Fruit fly (Drosophila melanogaster) whole organism, embryonic: ENCODE results near the gene CG10376.

ENCODE experiments used
- ATbp ChIP-seq: fragments of 200-800 bp; sonication (Bioruptor generic); optimal IDR thresholded peaks from 2 replicates; lab custom pipeline; 2017; ENCODE audit warnings: missing biosample characterization, mild to moderate bottlenecking, missing genetic modification characterization, missing genetic modification reagents
- Atf6 ChIP-seq: fragments of 200-800 bp; sonication (Bioruptor generic); IDR thresholded peaks from 2 replicates; pipeline ENCODE4 v1.3.6; 2022; ENCODE audit warnings: missing biosample characterization, missing genetic modification characterization
- CG10654 ChIP-seq: fragments of 200-800 bp; sonication (Bioruptor generic); optimal IDR thresholded peaks from 2 replicates; lab custom pipeline; 2016; ENCODE audit warnings: missing biosample characterization, missing genetic modification characterization
- CG11695 ChIP-seq: fragments of 200-800 bp; sonication (Bioruptor generic); IDR thresholded peaks from 3 replicates; pipeline ENCODE4 v1.3.6; 2022; ENCODE audit warnings: missing biosample characterization, missing genetic modification characterization
- CG11696 ChIP-seq: fragments of 200-800 bp; sonication (Bioruptor generic); IDR thresholded peaks from 2 replicates; pipeline ENCODE4 v1.3.6; 2022; ENCODE audit warnings: missing biosample characterization, missing genetic modification characterization
- CG12219 ChIP-seq: fragments of 200-800 bp; sonication (Bioruptor generic); optimal IDR thresholded peaks from 3 replicates; lab custom pipeline; 2018; ENCODE audit warnings: missing biosample characterization, mild to moderate bottlenecking, missing genetic modification characterization
- CG12391 ChIP-seq: fragments of 200-800 bp; sonication (Bioruptor generic); optimal IDR thresholded peaks from 3 replicates; lab custom pipeline; 2018; ENCODE audit warnings: missing biosample characterization, mild to moderate bottlenecking, missing genetic modification characterization, moderate library complexity
- CG13424 ChIP-seq: fragments of 200-800 bp; sonication (Bioruptor generic); optimal IDR thresholded peaks from 2 replicates; lab custom pipeline; 2019; ENCODE audit warnings: missing biosample characterization, mild to moderate bottlenecking, missing genetic modification characterization, moderate library complexity
- CG13775 ChIP-seq: fragments of 200-800 bp; sonication (Bioruptor generic); optimal IDR thresholded peaks from 3 replicates; lab custom pipeline; 2017; ENCODE audit warnings: missing biosample characterization, mild to moderate bottlenecking, missing genetic modification characterization
- CG14014 ChIP-seq: fragments of 200-800 bp; sonication (Bioruptor generic); IDR thresholded peaks from 2 replicates; pipeline ENCODE4 v1.3.6; 2022; ENCODE audit warnings: missing biosample characterization, missing genetic modification characterization
- CG15269 ChIP-seq: fragments of 200-800 bp; sonication (Bioruptor generic); optimal IDR thresholded peaks from 2 replicates; lab custom pipeline; 2018; ENCODE audit warnings: missing biosample characterization, mild to moderate bottlenecking, missing genetic modification characterization, moderate library complexity
- CG17359 ChIP-seq: fragments of 200-800 bp; sonication (Bioruptor generic); optimal IDR thresholded peaks from 3 replicates; lab custom pipeline; 2018; ENCODE audit warnings: missing biosample characterization, mild to moderate bottlenecking, missing genetic modification characterization, moderate library complexity
- CG18599 ChIP-seq: fragments of 200-800 bp; sonication (Bioruptor generic); optimal IDR thresholded peaks from 3 replicates; lab custom pipeline; 2017; ENCODE audit warnings: missing biosample characterization, missing genetic modification characterization, mild to moderate bottlenecking, moderate library complexity, missing genetic modification reagents
- CG31224 ChIP-seq: fragments of 200-800 bp; sonication (Bioruptor generic); IDR thresholded peaks from 2 replicates; pipeline ENCODE4 v1.3.6; 2022; ENCODE audit warnings: missing biosample characterization, missing genetic modification characterization
- CG3847 ChIP-seq: fragments of 200-800 bp; sonication (Bioruptor generic); IDR thresholded peaks from 2 replicates; pipeline ENCODE4 v1.3.6; 2022; ENCODE audit warnings: missing biosample characterization, missing genetic modification characterization
- CG4730 ChIP-seq: fragments of 200-800 bp; sonication (Bioruptor generic); IDR thresholded peaks from 2 replicates; pipeline ENCODE4 v1.3.6; 2022; ENCODE audit warnings: missing biosample characterization, missing genetic modification characterization
- CG4820 ChIP-seq: fragments of 200-800 bp; sonication (Bioruptor generic); optimal IDR thresholded peaks from 3 replicates; lab custom pipeline; 2016; ENCODE audit warnings: missing biosample characterization, missing genetic modification characterization
- CG6683 ChIP-seq: fragments of 200-800 bp; sonication (Bioruptor generic); optimal IDR thresholded peaks from 2 replicates; lab custom pipeline; 2017; ENCODE audit warnings: missing biosample characterization, mild to moderate bottlenecking, missing genetic modification characterization, missing genetic modification reagents
- CG7372 ChIP-seq: fragments of 200-800 bp; sonication (Bioruptor generic); IDR thresholded peaks from 2 replicates; pipeline ENCODE4 v1.3.6; 2022; ENCODE audit warnings: missing biosample characterization, missing genetic modification characterization
- CG7839 ChIP-seq: fragments of 200-800 bp; sonication (Bioruptor generic); optimal IDR thresholded peaks from 3 replicates; lab custom pipeline; 2018; ENCODE audit warnings: missing biosample characterization, mild to moderate bottlenecking, missing genetic modification characterization, moderate library complexity
- CG7963 ChIP-seq: fragments of 200-800 bp; sonication (Bioruptor generic); IDR thresholded peaks from 3 replicates; pipeline ENCODE4 v1.3.6; 2022; ENCODE audit warnings: missing biosample characterization, missing genetic modification characterization; ENCODE audit not compliant: partially characterized antibody
- CG9797 ChIP-seq: fragments of 200-800 bp; sonication (Bioruptor generic); optimal IDR thresholded peaks from 3 replicates; lab custom pipeline; 2018; ENCODE audit warnings: missing biosample characterization, mild to moderate bottlenecking, missing genetic modification characterization
- D19B ChIP-seq: fragments of 200-800 bp; sonication (Bioruptor generic); optimal IDR thresholded peaks from 2 replicates; lab custom pipeline; 2017; ENCODE audit warnings: missing biosample characterization, mild to moderate bottlenecking, missing genetic modification characterization
- E2f2 ChIP-seq: fragments of 200-800 bp; sonication (Bioruptor generic); IDR thresholded peaks from 2 replicates; pipeline ENCODE4 v1.3.6; 2022; ENCODE audit warnings: missing biosample characterization, missing genetic modification characterization
- HHEX ChIP-seq: fragments of 200-800 bp; sonication (Bioruptor generic); optimal IDR thresholded peaks from 3 replicates; lab custom pipeline; 2017; ENCODE audit warnings: missing biosample characterization, mild to moderate bottlenecking, missing genetic modification characterization, missing genetic modification reagents
- Hr51 ChIP-seq, 2 experiments: fragments of 200-800 bp; sonication (Bioruptor generic); optimal IDR thresholded peaks; 2 replicates in 1 of 2; 3 replicates in 1 of 2; lab custom pipeline; 2016 to 2018; ENCODE audit warnings: missing biosample characterization in 2 of 2, missing genetic modification characterization in 2 of 2, mild to moderate bottlenecking in 1 of 2, moderate library complexity in 1 of 2
- Hsf ChIP-seq: fragments of 200-800 bp; sonication (Bioruptor generic); optimal IDR thresholded peaks from 3 replicates; lab custom pipeline; 2016; ENCODE audit warnings: missing biosample characterization, missing genetic modification characterization
- Med ChIP-seq: fragments of 200-800 bp; sonication (Bioruptor generic); peaks from one replicate; lab custom pipeline; 2016; ENCODE audit warnings: missing biosample characterization, missing genetic modification characterization, mild to moderate bottlenecking, inconsistent platforms, moderate library complexity
- NC2β ChIP-seq: fragments of 200-800 bp; sonication (Bioruptor generic); optimal IDR thresholded peaks from 2 replicates; lab custom pipeline; 2016; ENCODE audit warnings: missing biosample characterization, missing genetic modification characterization
- Ptx1 ChIP-seq: fragments of 200-800 bp; sonication (Bioruptor generic); IDR thresholded peaks from 2 replicates; pipeline ENCODE4 v1.3.6; 2022; ENCODE audit warnings: missing biosample characterization, missing genetic modification characterization
- Rfx ChIP-seq: fragments of 200-800 bp; sonication (Bioruptor generic); IDR thresholded peaks from 2 replicates; pipeline ENCODE4 v1.3.6; 2022; ENCODE audit warnings: missing biosample characterization, missing genetic modification characterization
- Side ChIP-seq: fragments of 200-800 bp; sonication (Bioruptor generic); optimal IDR thresholded peaks from 2 replicates; lab custom pipeline; 2016; ENCODE audit warnings: missing biosample characterization, missing genetic modification characterization
- Six4 ChIP-seq: fragments of 200-800 bp; sonication (Bioruptor generic); optimal IDR thresholded peaks from 2 replicates; lab custom pipeline; 2016; ENCODE audit warnings: missing biosample characterization, missing genetic modification characterization
- Xrp1 ChIP-seq: fragments of 200-800 bp; sonication (Bioruptor generic); IDR thresholded peaks from 2 replicates; pipeline ENCODE4 v1.3.6; 2022; ENCODE audit warnings: missing biosample characterization, missing genetic modification characterization
- al ChIP-seq: fragments of 200-800 bp; sonication (Bioruptor generic); IDR thresholded peaks from 2 replicates; pipeline ENCODE4 v1.3.6; 2022; ENCODE audit warnings: missing biosample characterization, missing genetic modification characterization
- ara ChIP-seq: fragments of 200-800 bp; sonication (Bioruptor generic); IDR thresholded peaks from 2 replicates; pipeline ENCODE4 v1.3.6; 2022; ENCODE audit warnings: missing biosample characterization, missing genetic modification characterization
- az2 ChIP-seq: fragments of 200-800 bp; sonication (Bioruptor generic); optimal IDR thresholded peaks from 3 replicates; lab custom pipeline; 2016; ENCODE audit warnings: missing biosample characterization, missing genetic modification characterization
- bab2 ChIP-seq: fragments of 200-800 bp; sonication (Bioruptor generic); optimal IDR thresholded peaks from 2 replicates; lab custom pipeline; 2016; ENCODE audit warnings: missing biosample characterization, missing genetic modification characterization
- bsh ChIP-seq, 2 experiments: fragments of 200-800 bp; sonication (Bioruptor generic); optimal IDR thresholded peaks; 2 replicates each; lab custom pipeline; 2017 to 2018; ENCODE audit warnings: mild to moderate bottlenecking in 2 of 2, missing biosample characterization in 2 of 2, missing genetic modification characterization in 2 of 2, moderate library complexity in 1 of 2
- dmrt11E ChIP-seq: fragments of 200-800 bp; sonication (Bioruptor generic); optimal IDR thresholded peaks from 3 replicates; lab custom pipeline; 2018; ENCODE audit warnings: missing biosample characterization, mild to moderate bottlenecking, missing genetic modification characterization, moderate library complexity
- dmrt99B ChIP-seq: fragments of 200-800 bp; sonication (Bioruptor generic); optimal IDR thresholded peaks from 2 replicates; lab custom pipeline; 2018; ENCODE audit warnings: missing biosample characterization, mild to moderate bottlenecking, missing genetic modification characterization, moderate library complexity
- ftz-f1 ChIP-seq: fragments of 200-800 bp; sonication (Bioruptor generic); optimal IDR thresholded peaks from 2 replicates; lab custom pipeline; 2016; ENCODE audit warnings: missing biosample characterization, missing genetic modification characterization
- gem ChIP-seq: fragments of 200-800 bp; sonication (Bioruptor generic); optimal IDR thresholded peaks from 2 replicates; lab custom pipeline; 2019; ENCODE audit warnings: missing biosample characterization, mild to moderate bottlenecking, missing genetic modification characterization, moderate library complexity
- phol ChIP-seq: fragments of 200-800 bp; sonication (Bioruptor generic); optimal IDR thresholded peaks from 3 replicates; lab custom pipeline; 2018; ENCODE audit warnings: missing biosample characterization, mild to moderate bottlenecking, missing genetic modification characterization, moderate library complexity
- row ChIP-seq: fragments of 200-800 bp; sonication (Bioruptor generic); IDR thresholded peaks from 3 replicates; pipeline ENCODE4 v1.3.6; 2022; ENCODE audit warnings: missing biosample characterization, missing genetic modification characterization
- salm ChIP-seq: fragments of 200-800 bp; sonication (Bioruptor generic); optimal IDR thresholded peaks from 2 replicates; lab custom pipeline; 2018; ENCODE audit warnings: missing biosample characterization, mild to moderate bottlenecking, missing genetic modification characterization
- sisA ChIP-seq: fragments of 200-800 bp; sonication (Bioruptor generic); IDR thresholded peaks from 2 replicates; pipeline ENCODE4 v1.3.6; 2022; ENCODE audit warnings: missing biosample characterization, missing genetic modification characterization
- sob ChIP-seq: fragments of 200-800 bp; sonication (Bioruptor generic); IDR thresholded peaks from 2 replicates; pipeline ENCODE4 v1.3.6; 2022; ENCODE audit warnings: missing biosample characterization, missing genetic modification characterization
- ttk ChIP-seq: fragments of 200-800 bp; sonication (Bioruptor generic); IDR thresholded peaks from 2 replicates; pipeline ENCODE4 v2.1.2; 2022; ENCODE audit warnings: missing biosample characterization, missing genetic modification characterization
- twi ChIP-seq: fragments of 200-800 bp; optimal IDR thresholded peaks from 2 replicates; lab custom pipeline; 2019; ENCODE audit warnings: missing biosample characterization, mild to moderate bottlenecking, missing genetic modification characterization, moderate library complexity

The CG10376 gene

DNA sequence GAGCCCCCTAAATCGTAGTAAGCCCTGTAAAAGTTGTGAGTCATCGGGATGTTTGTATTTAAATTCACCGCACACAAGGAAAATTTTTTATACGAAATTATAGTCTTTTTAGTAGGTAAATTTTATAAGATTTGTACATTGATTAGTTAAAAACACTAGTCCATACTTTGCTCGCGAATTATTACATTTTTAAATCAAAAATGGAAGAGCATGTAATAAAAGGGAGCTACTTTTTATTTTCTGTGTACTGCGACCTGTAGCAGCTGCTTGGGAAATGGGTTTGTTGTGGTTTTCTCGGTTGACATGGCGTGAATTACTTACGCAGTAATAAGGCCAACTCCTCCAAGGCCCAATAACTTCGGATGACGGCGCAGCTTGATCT is 8.2 kb downstream of the CG10376 start (continued):
- TF ChIP-seq CG11695 (GFP tag; lab: Robert Waterston, UW) (peak; percentile 62), Ptx1 (GFP tag; lab: Robert Waterston, UW) (peak; percentile 69), CG31224 (peak; percentile 9; the same call in 1 of the 2 replicates), Six4 (GFP tag; lab: Kevin White, UChicago) (no peak), salm (tag; lab: Kevin White, UChicago) (no peak), CG4730 (peak; percentile 14; the same call in 1 of the 2 replicates), Xrp1 (GFP tag; lab: Robert Waterston, UW) (peak; percentile 55), dmrt99B (tag; lab: Kevin White, UChicago) (peak; percentile 41), CG14014 (GFP tag; lab: Robert Waterston, UW) (peak; percentile 37; the same call in 1 of the 2 replicates), Hsf (GFP tag; lab: Kevin White, UChicago) (peak; percentile 31), CG12391 (tag; lab: Kevin White, UChicago) (peak; percentile 40), row (peak; percentile 55), az2 (GFP tag; lab: Kevin White, UChicago) (peak; percentile 48), sob (GFP tag; lab: Robert Waterston, UW) (peak; percentile 35), ATbp (GFP tag; lab: Kevin White, UChicago) (peak; percentile 43), CG15269 (tag; lab: Kevin White, UChicago) (peak; percentile 3), Med (GFP tag; lab: Kevin White, UChicago) (peak; percentile 88), dmrt11E (tag; lab: Kevin White, UChicago) (peak; percentile 18), CG11696 (GFP tag; lab: Robert Waterston, UW) (peak; percentile 27; the same call in 1 of the 2 replicates), phol (tag; lab: Kevin White, UChicago) (peak; percentile 19), bsh (GFP tag; optimal IDR thresholded peaks at IDR 0.05; lab: Kevin White, UChicago) (peak in 1 of 2 experiments; percentile 68), sisA (GFP tag; lab: Robert Waterston, UW) (peak; percentile 36; the same call in 1 of the 2 replicates), HHEX (GFP tag; lab: Kevin White, UChicago) (no peak), CG7839 (tag; lab: Kevin White, UChicago) (peak; percentile 33), CG13424 (peak; percentile 46), E2f2 (no peak), CG10654 (GFP tag; lab: Kevin White, UChicago) (no peak), CG3847 (GFP tag; lab: Robert Waterston, UW) (peak; percentile 40), CG6683 (GFP tag; lab: Kevin White, UChicago) (no peak), CG4820 (GFP tag; lab: Kevin White, UChicago) (peak; percentile 20), CG17359 (tag; lab: Kevin White, UChicago) (peak; percentile 10), bab2 (GFP tag; lab: Kevin White, UChicago) (peak; percentile 6), twi (tag; lab: Kevin White, UChicago) (no peak), CG7372 (GFP tag; lab: Robert Waterston, UW) (peak; percentile 57; the same call in 1 of the 2 replicates), al (GFP tag; lab: Robert Waterston, UW) (0 out of 2 replicates have a peak, but pooled peaks have one; percentile 26), Atf6 (GFP tag; lab: Robert Waterston, UW) (peak; percentile 56), ara (peak; percentile 33; the same call in 1 of the 2 replicates), D19B (GFP tag; lab: Kevin White, UChicago) (no peak), ttk (GFP tag; lab: Robert Waterston, UW) (peak; percentile 34; the same call in 1 of the 2 replicates), CG12219 (GFP tag; lab: Kevin White, UChicago) (peak; percentile 10), CG18599 (GFP tag; lab: Kevin White, UChicago) (no peak), Side (GFP tag; lab: Kevin White, UChicago) (no peak), Rfx (GFP tag; lab: Robert Waterston, UW) (peak; percentile 80), CG9797 (GFP tag; lab: Kevin White, UChicago) (no peak), CG13775 (GFP tag; lab: Kevin White, UChicago) (peak; percentile 24), Hr51 (GFP tag; optimal IDR thresholded peaks at IDR 0.05; lab: Kevin White, UChicago) (peak in 1 of 2 experiments; percentile 50), NC2β (GFP tag; lab: Kevin White, UChicago) (peak; percentile 24), gem (tag; lab: Kevin White, UChicago) (peak; percentile 76), ftz-f1 (no peak), CG7963 (GFP tag; lab: Robert Waterston, UW) (no peak)
